Fruit fly (Drosophila melanogaster) whole organism: ENCODE data around the gene Eip75B.

Experiments used
- CG8478 ChIP-seq: fragments of >200 bp; optimal IDR thresholded peaks from 2 replicates; lab custom pipeline; 2018; ENCODE audit warnings: inconsistent platforms
- Dll ChIP-seq: fragments of >200 bp; optimal IDR thresholded peaks from 2 replicates; lab custom pipeline; 2017
- EcR ChIP-seq, 2 experiments: fragments of >200 bp; optimal IDR thresholded peaks; 2 replicates each; lab custom pipeline; 2017; ENCODE audit warnings: missing biosample characterization in 2 of 2, missing genetic modification characterization in 2 of 2, missing genetic modification reagents in 2 of 2
- pan ChIP-seq: fragments of >200 bp; optimal IDR thresholded peaks from 2 replicates; lab custom pipeline; 2017
- psq ChIP-seq: fragments of >200 bp; optimal IDR thresholded peaks from 2 replicates; lab custom pipeline; 2017
- usp ChIP-seq: fragments of >200 bp; optimal IDR thresholded peaks from 2 replicates; lab custom pipeline; 2017; ENCODE audit warnings: missing biosample characterization, missing genetic modification characterization, mixed read lengths

The Eip75B gene

DNA sequence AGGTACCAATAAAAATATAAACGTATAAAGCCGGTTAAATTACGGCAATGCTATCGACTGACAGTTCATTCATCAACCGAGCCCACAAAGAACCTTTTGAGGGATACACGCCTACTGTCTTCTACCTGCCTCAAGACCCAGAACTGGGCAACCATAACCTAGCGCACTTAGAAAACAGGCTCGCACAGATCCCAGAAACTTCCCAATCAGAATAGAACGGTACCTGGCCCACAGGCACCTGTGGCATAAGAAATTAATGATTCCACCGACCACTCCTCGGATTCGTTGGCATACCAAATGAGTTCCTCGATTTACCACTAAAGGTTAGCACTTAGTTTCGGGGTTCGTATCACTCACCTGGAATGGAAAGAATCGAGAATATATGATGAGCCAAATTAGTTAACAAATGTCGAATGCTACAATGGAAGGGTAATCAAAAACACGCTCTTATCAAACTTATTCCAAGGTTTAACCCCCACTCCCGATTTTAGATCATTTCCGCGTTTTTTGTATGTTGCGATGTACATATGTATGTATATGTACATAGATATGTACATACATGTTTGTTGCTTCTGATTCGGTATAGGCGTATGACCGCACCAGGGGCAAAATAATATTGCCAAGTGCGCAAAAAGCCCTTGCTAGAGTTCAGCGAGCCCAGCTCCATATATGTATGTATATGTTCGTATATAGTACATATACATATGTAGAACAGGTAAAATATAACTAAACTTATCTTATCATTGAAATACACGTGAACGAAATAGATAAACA is 49.1 kb downstream of the Eip75B start:
- TF ChIP-seq Dll (lab: Kevin White, UChicago) (no peak), pan (lab: Kevin White, UChicago) (no peak)

DNA sequence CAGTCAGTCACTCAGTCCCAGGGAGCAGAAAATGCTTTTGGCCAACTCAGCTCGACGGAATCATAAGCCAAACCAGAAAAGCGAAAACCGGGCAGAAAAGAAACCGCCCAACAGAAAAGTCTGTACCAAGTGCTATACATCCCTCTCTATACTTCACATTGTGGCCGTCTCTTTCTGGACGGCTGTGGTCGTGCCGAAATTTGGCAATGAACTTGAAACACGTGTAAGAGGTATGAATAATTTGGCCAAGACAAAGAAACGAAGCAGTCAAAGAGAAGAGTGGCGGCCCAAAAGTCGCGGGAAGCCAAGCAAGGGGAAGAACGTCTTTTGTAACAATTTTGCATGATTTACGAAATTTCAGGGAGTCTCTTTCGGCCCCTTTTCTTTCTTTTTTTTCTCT is 50.2 kb downstream of the Eip75B start:
- TF ChIP-seq CG8478 (lab: Kevin White, UChicago) (no peak), usp (GFP tag; lab: Kevin White, UChicago) (no peak), EcR (GFP tag; optimal IDR thresholded peaks at IDR 0.05; lab: Kevin White, UChicago) (no peak), psq (lab: Kevin White, UChicago) (no peak), Dll (lab: Kevin White, UChicago) (no peak)

DNA sequence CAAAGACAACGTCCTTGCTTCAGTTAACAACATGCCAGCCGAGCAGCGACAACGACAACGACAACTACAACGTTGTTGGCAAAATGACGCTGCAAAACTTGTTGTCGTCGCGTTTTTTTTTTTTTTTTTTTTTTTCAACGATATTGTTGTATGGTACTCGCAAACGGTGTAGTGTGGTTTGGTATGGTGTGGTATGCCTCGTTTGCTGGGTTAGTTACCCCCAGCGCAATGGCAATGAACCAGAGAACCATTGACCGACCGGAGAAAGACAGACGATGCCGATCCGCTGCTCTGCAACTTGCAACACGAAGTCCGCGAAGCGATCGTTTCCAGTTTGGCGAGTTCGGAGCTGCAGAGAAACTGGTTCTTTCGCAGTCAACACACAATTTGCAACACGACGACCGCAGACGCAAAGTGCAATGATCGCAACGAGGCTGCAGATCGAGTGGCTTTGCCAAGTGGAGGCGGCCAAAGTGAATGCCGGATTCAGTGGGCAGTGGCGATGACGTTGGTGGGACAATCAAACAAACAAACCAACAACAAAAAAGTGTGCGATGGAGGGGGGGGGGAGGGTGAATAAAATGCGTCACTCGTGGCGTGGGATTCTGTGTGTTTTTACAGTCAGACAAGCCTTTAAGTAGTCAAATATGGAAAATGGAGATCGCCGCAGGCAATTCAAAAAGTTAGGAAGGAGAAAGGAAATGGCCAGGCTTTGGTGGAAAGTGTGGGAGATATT is 51.1 kb downstream of the Eip75B start:
- TF ChIP-seq usp (GFP tag; lab: Kevin White, UChicago) (no peak), EcR (GFP tag; optimal IDR thresholded peaks at IDR 0.05; lab: Kevin White, UChicago) (peak; percentile 64 to 96)

DNA sequence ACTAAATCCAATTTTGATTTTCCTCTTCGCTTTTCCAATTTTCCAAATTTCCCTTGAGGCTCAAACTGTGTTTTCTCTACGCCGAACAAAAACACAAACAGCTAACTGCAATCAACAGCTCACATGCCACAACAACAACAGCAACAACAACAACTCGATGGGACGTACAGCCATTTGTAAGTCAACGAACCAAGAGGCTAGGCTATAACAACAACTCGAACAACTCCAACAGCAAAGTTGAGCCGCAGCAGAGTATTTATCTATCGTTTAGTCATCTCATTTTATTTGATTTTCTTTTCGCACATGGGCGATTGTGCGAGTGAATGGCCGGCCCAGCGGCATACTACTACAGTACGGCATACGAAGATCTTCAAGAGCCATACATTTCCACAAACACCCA is 51.7 kb downstream of the Eip75B start:
- TF ChIP-seq Dll (lab: Kevin White, UChicago) (no peak), pan (lab: Kevin White, UChicago) (no peak), psq (lab: Kevin White, UChicago) (no peak), CG8478 (lab: Kevin White, UChicago) (no peak), EcR (GFP tag; optimal IDR thresholded peaks at IDR 0.05; lab: Kevin White, UChicago) (no peak), usp (GFP tag; lab: Kevin White, UChicago) (no peak)

DNA sequence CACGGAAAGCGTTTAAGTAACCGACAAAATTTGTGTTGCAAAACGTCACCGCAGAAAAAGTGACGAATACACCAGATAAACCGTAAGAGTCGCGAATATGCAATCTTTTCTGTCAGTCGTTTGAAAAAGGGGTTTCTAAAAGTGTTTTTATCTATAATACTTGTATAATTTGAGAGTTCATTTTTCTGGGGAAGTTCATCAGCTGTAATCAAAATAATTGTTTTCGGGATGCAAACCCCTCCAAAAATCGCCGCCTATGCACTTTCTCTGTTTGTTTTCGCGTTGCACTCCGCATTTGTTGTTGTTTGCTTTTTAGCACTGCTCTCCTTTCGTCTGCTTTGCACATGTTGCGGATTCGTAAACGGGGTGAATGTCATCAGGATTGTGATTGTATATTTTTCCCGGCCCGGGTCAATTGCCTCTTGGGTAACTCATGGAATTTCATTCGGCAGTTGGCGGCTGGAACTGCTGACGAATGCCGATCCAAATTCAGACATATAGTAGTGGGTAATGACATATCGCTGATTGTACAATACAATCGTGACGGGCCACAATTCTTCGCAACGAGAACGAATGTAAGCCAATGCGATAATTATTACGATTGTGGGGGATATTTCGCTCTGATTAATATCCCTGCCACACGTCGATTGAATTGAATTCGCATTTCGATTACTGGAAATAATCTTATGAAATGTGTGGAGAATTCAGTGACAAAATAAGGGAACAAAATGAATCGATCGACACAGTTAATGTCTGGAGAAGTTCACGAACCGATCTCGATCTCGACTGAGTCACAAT is 52.6 kb downstream of the Eip75B start:
- no peak for TF ChIP-seq pan (lab: Kevin White, UChicago)
- TF ChIP-seq EcR (GFP tag; optimal IDR thresholded peaks at IDR 0.05; lab: Kevin White, UChicago): peak; percentile 78 to 80

DNA sequence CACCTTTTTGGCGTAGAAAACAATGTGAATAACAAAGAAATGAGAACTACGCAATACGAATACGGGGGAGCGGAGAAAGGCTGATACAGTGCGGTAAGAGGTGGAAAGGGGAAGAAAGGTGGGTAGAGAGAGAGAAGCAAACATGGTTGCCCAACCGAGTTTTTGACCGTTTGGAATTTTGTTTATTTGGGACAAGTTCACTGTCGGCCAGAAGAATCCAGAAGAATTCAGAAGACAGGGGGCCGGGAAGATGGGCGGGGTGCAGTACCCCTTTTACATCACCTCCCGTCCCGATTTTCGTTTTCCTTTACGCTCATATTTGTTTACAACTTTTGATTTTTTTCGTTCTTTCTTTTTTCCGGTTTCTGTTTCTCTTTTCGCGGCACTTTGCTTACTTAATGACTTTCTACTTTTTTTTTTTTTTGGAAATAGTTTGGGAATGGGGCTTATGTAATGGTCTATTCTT is 54.0 kb downstream of the Eip75B start:
- TF ChIP-seq EcR (GFP tag; optimal IDR thresholded peaks at IDR 0.05; lab: Kevin White, UChicago) (peak; percentile 37 to 39), CG8478 (lab: Kevin White, UChicago) (no peak), psq (lab: Kevin White, UChicago) (no peak), usp (GFP tag; lab: Kevin White, UChicago) (no peak)

DNA sequence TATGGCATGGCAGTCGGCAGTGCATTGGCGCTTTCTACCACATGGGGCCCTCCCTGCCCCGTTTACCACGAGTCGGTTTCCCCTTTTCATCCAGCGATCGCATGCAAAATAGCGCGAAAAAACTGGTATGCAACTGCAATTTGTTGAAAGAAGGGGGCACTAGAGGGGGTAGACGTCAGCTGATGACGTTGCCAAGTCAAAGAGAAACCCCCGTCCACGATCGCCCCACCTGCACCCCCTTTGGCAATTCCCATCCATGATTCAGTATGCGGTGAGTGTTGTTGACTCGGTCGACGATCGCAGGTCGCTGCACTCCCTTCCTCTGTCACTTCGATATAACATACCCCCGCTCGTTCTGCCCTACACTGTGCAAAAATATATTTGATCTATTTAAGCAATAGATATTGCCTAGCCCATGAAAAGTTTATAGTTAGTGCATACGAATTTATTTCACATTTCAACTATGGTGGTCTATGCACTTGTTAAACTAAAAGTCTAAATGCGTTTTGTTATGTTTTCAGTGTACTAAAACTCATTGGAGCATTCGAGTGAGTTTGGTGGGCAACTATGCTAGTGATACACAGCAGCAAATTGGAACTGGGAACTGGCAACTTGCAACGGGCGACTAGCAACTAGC is 55.6 kb downstream of the Eip75B start:
- TF ChIP-seq EcR (GFP tag; optimal IDR thresholded peaks at IDR 0.05; lab: Kevin White, UChicago) (peak; percentile 87 to 100), CG8478 (lab: Kevin White, UChicago) (no peak)

DNA sequence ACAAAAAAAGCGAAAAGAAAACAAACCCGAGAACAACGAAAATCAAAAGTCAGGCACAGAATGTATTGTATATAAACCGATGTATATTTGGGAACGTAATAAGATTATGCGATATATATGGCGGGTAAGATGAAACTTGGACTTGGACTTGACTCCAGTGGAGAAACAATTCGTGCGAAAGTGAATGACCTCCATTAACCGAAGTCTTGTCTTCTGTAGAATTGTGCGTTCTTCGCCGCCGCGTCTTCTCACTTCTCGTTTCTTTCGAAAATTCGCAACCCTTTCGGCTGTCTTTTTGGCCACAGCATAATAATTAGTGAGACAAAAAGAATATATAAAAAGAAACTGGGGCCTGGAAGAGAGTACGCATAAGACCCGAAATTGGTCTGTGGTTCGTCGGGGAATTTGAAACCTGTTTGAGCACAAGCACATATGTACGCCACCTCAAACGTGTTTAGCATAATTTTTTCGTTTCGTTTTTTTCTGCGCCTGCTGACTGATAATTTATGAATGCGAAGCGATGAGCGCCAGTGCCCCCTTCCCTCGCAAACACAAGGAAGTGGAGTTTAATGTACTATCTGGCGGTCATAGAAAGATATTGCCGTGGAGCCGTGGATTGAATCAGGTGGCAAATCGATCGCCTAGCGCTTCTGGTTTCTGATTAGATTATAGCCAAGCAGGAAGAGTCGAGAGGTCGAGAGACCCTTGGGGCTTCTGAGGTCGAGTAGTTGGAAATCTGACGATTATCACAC is 56.9 kb downstream of the Eip75B start:
- TF ChIP-seq EcR (GFP tag; optimal IDR thresholded peaks at IDR 0.05; lab: Kevin White, UChicago) (peak; percentile 9 to 60), psq (lab: Kevin White, UChicago) (no peak)

DNA sequence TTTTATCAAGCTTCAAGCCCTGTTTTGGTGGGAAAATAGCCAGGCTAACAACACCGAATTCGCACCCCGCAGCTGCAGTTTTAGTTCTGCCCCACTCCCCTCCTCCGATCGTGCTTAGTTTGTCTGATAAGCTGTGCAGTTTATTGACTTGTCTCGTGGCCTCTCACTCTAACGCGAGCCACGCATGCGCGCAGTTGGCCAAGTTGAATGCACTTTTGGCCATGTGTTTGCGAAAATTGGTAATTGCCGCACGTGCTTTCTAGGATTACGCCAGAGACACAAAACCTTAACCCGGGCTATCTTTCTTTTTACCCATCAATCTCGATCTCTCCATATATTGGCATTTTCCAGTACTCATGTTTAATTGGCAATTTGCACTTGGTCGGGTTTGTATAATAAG is 58.1 kb downstream of the Eip75B start:
- no peak for TF ChIP-seq CG8478 (lab: Kevin White, UChicago)
- peak in 1 of 2 experiments; percentile 95 for TF ChIP-seq EcR (GFP tag; optimal IDR thresholded peaks at IDR 0.05; lab: Kevin White, UChicago)

DNA sequence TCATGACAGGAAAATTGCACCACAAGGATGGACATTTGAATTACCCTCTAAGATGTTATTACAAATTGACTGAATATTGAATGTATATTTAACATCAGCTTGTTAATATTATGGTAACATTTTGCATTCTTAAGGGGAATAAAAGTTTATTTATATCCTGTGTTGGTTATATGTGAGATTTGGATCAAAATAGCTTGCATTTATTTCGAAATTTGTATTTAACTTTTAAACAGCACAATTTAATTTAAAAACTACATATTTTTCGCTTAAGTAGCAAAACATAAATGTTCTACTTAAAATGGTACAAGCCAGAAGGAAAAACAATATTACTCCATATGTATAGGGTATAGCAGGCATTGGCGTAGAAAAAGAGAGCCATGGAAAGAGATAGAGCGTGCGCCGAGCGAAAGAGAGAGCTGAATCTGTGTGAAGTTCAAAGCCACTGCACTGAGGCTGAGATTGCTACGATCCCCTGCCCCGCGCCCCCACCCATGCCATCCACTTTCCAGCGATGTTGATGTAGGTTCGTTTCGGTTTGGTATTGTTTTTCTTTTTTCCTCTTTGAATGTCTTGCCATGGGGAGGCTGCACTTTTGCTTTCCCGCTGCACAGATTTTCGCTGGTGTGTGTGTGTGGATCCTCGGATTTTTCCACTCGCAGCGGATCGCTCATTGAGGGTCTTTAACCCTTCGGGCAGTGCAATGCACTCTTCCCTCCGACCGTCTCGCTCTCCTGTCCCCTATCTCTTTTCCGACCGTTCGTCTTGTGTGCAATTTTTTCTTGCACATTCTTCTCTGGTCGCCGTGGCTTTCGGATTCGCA is 59.2 kb downstream of the Eip75B start:
- no peak for TF ChIP-seq psq (lab: Kevin White, UChicago)
- TF ChIP-seq usp (GFP tag; lab: Kevin White, UChicago): no peak
- peak; percentile 60 for TF ChIP-seq pan (lab: Kevin White, UChicago)
- TF ChIP-seq EcR (GFP tag; optimal IDR thresholded peaks at IDR 0.05; lab: Kevin White, UChicago): peak; percentile 97 to 100
- TF ChIP-seq Dll (lab: Kevin White, UChicago): no peak
- no peak for TF ChIP-seq CG8478 (lab: Kevin White, UChicago)
